Worm (Caenorhabditis elegans) whole organism, young adult: ENCODE data around the gene oig-3.

ENCODE experiments used
- C17E4.6 ChIP-seq: fragments of 200-800 bp; sonication (Bioruptor generic); IDR thresholded peaks from 2 replicates; pipeline ENCODE4 v1.3.6; 2022; ENCODE audit warnings: missing genetic modification reagents, missing genetic modification characterization, missing compliant biosample characterization
- F33H1.4 ChIP-seq: fragments of 200-800 bp; sonication (Bioruptor generic); IDR thresholded peaks from 2 replicates; pipeline ENCODE4 v1.3.6; 2022; ENCODE audit warnings: missing genetic modification reagents, missing genetic modification characterization, missing compliant biosample characterization
- F37B4.10 ChIP-seq: fragments of 200-800 bp; sonication (Bioruptor generic); IDR thresholded peaks from 2 replicates; pipeline ENCODE4 v1.3.6; 2022; ENCODE audit warnings: missing genetic modification characterization, missing compliant biosample characterization
- F39B2.1 ChIP-seq: fragments of 200-800 bp; sonication (Bioruptor generic); IDR thresholded peaks from 2 replicates; pipeline ENCODE4 v1.3.6; 2022; ENCODE audit warnings: missing genetic modification reagents, missing genetic modification characterization, missing compliant biosample characterization
- F57A8.1 ChIP-seq: fragments of 200-800 bp; sonication (Bioruptor generic); optimal IDR thresholded peaks from 2 replicates; lab custom pipeline; 2018; ENCODE audit warnings: mild to moderate bottlenecking, missing genetic modification characterization, moderate library complexity, missing compliant biosample characterization
- T07F8.4 ChIP-seq: sonication (generic microtip); optimal IDR thresholded peaks from 2 replicates; lab custom pipeline; 2016; ENCODE audit warnings: mild to moderate bottlenecking, missing genetic modification characterization, moderate library complexity, missing compliant biosample characterization
- Y79H2A.3 ChIP-seq: fragments of 200-800 bp; sonication (Bioruptor generic); conservative IDR thresholded peaks from 2 replicates; pipeline ENCODE4 v1.3.6; 2022; ENCODE audit warnings: missing genetic modification reagents, missing genetic modification characterization, missing compliant biosample characterization
- ZK185.1 ChIP-seq: sonication (generic microtip); optimal IDR thresholded peaks from 2 replicates; lab custom pipeline; 2016; ENCODE audit warnings: mild to moderate bottlenecking, missing genetic modification characterization, missing compliant biosample characterization; ENCODE audit not compliant: poor library complexity, severe bottlenecking
- aptf-3 ChIP-seq: fragments of 200-800 bp; sonication (Bioruptor generic); IDR thresholded peaks from 2 replicates; pipeline ENCODE4 v1.3.6; 2022; ENCODE audit warnings: missing genetic modification characterization, missing compliant biosample characterization
- athp-1 ChIP-seq: sonication (generic microtip); optimal IDR thresholded peaks from 2 replicates; lab custom pipeline; 2017; ENCODE audit warnings: mild to moderate bottlenecking, missing genetic modification characterization, missing compliant biosample characterization
- attf-3 ChIP-seq: fragments of 200-800 bp; sonication (Bioruptor generic); conservative IDR thresholded peaks from 2 replicates; pipeline ENCODE4 v1.3.6; 2022; ENCODE audit warnings: missing genetic modification reagents, missing genetic modification characterization, missing compliant biosample characterization
- attf-6 ChIP-seq: fragments of 200-800 bp; sonication (Bioruptor generic); IDR thresholded peaks from 2 replicates; pipeline ENCODE4 v1.3.6; 2022; ENCODE audit warnings: missing genetic modification reagents, missing genetic modification characterization, missing compliant biosample characterization
- bed-2 ChIP-seq: fragments of 200-800 bp; sonication (Bioruptor generic); IDR thresholded peaks from 2 replicates; pipeline ENCODE4 v1.3.6; 2022; ENCODE audit warnings: missing genetic modification reagents, missing genetic modification characterization, missing compliant biosample characterization
- ceh-27 ChIP-seq: fragments of 200-800 bp; sonication (Bioruptor generic); optimal IDR thresholded peaks from 2 replicates; lab custom pipeline; 2018; ENCODE audit warnings: mild to moderate bottlenecking, missing genetic modification characterization, moderate library complexity, missing compliant biosample characterization
- ceh-40 ChIP-seq: fragments of 200-800 bp; sonication (Bioruptor generic); IDR thresholded peaks from 2 replicates; pipeline ENCODE4 v1.3.6; 2022; ENCODE audit warnings: missing genetic modification characterization, missing compliant biosample characterization
- ceh-79 ChIP-seq: sonication (generic microtip); optimal IDR thresholded peaks from 2 replicates; lab custom pipeline; 2017; ENCODE audit warnings: mild to moderate bottlenecking, missing genetic modification characterization, missing compliant biosample characterization
- chd-7 ChIP-seq: sonication (generic microtip); optimal IDR thresholded peaks from 2 replicates; lab custom pipeline; 2016; ENCODE audit warnings: mild to moderate bottlenecking, missing genetic modification characterization, moderate library complexity, missing compliant biosample characterization
- die-1 ChIP-seq: sonication (generic microtip); optimal IDR thresholded peaks from 2 replicates; lab custom pipeline; 2016; ENCODE audit warnings: missing genotype, mild to moderate bottlenecking, missing genetic modification characterization, missing compliant biosample characterization
- dpl-1 ChIP-seq: fragments of 150-350 bp; optimal IDR thresholded peaks from 2 replicates; lab custom pipeline; 2014; ENCODE audit warnings: missing biosample characterization, missing genetic modification reagents, missing genetic modification characterization
- ekl-4 ChIP-seq: fragments of 200-800 bp; sonication (Bioruptor generic); IDR thresholded peaks from 2 replicates; pipeline ENCODE4 v1.3.6; 2022; ENCODE audit warnings: missing genetic modification reagents, missing genetic modification characterization, missing compliant biosample characterization
- hlh-26 ChIP-seq: fragments of 200-800 bp; sonication (Bioruptor generic); conservative IDR thresholded peaks from 2 replicates; pipeline ENCODE4 v1.3.6; 2022; ENCODE audit warnings: missing genetic modification reagents, missing genetic modification characterization, missing compliant biosample characterization
- hmg-1.2 ChIP-seq: fragments of 200-800 bp; sonication (Bioruptor generic); IDR thresholded peaks from 2 replicates; pipeline ENCODE4 v1.3.6; 2022; ENCODE audit warnings: missing genetic modification reagents, missing genetic modification characterization, missing compliant biosample characterization
- hmg-20 ChIP-seq: fragments of 200-800 bp; sonication (Bioruptor generic); IDR thresholded peaks from 2 replicates; pipeline ENCODE4 v1.3.6; 2022; ENCODE audit warnings: missing genetic modification reagents, missing genetic modification characterization, missing compliant biosample characterization
- hsf-1 ChIP-seq: fragments of 200-800 bp; sonication (Bioruptor generic); IDR thresholded peaks from 2 replicates; pipeline ENCODE4 v1.3.6; 2022; ENCODE audit warnings: missing genetic modification reagents, missing genetic modification characterization, missing compliant biosample characterization
- let-607 ChIP-seq, 2 experiments: fragments of 200-800 bp in 1 of 2; sonication (Bioruptor generic) in 1 of 2; sonication (generic microtip) in 1 of 2; optimal IDR thresholded peaks; 2 replicates each; lab custom pipeline; 2016 to 2018; ENCODE audit warnings: mild to moderate bottlenecking in 2 of 2, missing compliant biosample characterization in 2 of 2, missing genetic modification characterization in 2 of 2, moderate library complexity in 2 of 2, missing genotype in 1 of 2
- lsl-1 ChIP-seq: fragments of 200-800 bp; sonication (Bioruptor generic); optimal IDR thresholded peaks from 2 replicates; lab custom pipeline; 2018; ENCODE audit warnings: mild to moderate bottlenecking, missing genetic modification characterization, moderate library complexity, missing compliant biosample characterization
- madf-10 ChIP-seq: sonication (generic microtip); optimal IDR thresholded peaks from 2 replicates; lab custom pipeline; 2016; ENCODE audit warnings: mild to moderate bottlenecking, missing genetic modification characterization, missing compliant biosample characterization
- madf-6 ChIP-seq: fragments of 200-800 bp; sonication (Bioruptor generic); IDR thresholded peaks from 2 replicates; pipeline ENCODE4 v1.3.6; 2022; ENCODE audit warnings: missing genetic modification reagents, missing genetic modification characterization, missing compliant biosample characterization
- madf-8 ChIP-seq: fragments of 200-800 bp; sonication (Bioruptor generic); conservative IDR thresholded peaks from 2 replicates; pipeline ENCODE4 v1.3.6; 2022; ENCODE audit warnings: missing genetic modification reagents, missing genetic modification characterization, missing compliant biosample characterization
- mcd-1 ChIP-seq: fragments of 200-800 bp; sonication (Bioruptor generic); IDR thresholded peaks from 2 replicates; pipeline ENCODE4 v1.3.6; 2022; ENCODE audit warnings: missing genetic modification reagents, missing genetic modification characterization, missing compliant biosample characterization
- nfyb-1 ChIP-seq: fragments of 200-800 bp; sonication (Bioruptor generic); IDR thresholded peaks from 2 replicates; pipeline ENCODE4 v1.3.6; 2022; ENCODE audit warnings: missing genetic modification reagents, missing genetic modification characterization, missing compliant biosample characterization
- nhr-120 ChIP-seq: fragments of 200-800 bp; sonication (Bioruptor generic); IDR thresholded peaks from 2 replicates; pipeline ENCODE4 v1.3.6; 2022; ENCODE audit warnings: missing genetic modification characterization, missing compliant biosample characterization
- nhr-27 ChIP-seq: fragments of 200-800 bp; sonication (Bioruptor generic); optimal IDR thresholded peaks from 2 replicates; lab custom pipeline; 2018; ENCODE audit warnings: mild to moderate bottlenecking, missing genetic modification characterization, moderate library complexity, missing compliant biosample characterization
- nhr-90 ChIP-seq: sonication (generic microtip); optimal IDR thresholded peaks from 2 replicates; lab custom pipeline; 2016; ENCODE audit warnings: missing genotype, mild to moderate bottlenecking, missing genetic modification characterization, missing compliant biosample characterization
- rec-8 ChIP-seq, 2 experiments: sonication (generic microtip); optimal IDR thresholded peaks; 2 replicates each; lab custom pipeline; 2016; ENCODE audit warnings: mild to moderate bottlenecking in 2 of 2, missing genetic modification characterization in 2 of 2, missing genetic modification reagents in 2 of 2, missing genotype in 2 of 2, missing biosample characterization in 1 of 2, missing compliant biosample characterization in 1 of 2, moderate library complexity in 1 of 2
- repo-1 ChIP-seq: sonication (generic microtip); optimal IDR thresholded peaks from 2 replicates; lab custom pipeline; 2017; ENCODE audit warnings: mild to moderate bottlenecking, missing genetic modification characterization, missing compliant biosample characterization
- snpc-1.3 ChIP-seq: sonication (generic microtip); optimal IDR thresholded peaks from 2 replicates; lab custom pipeline; 2017; ENCODE audit warnings: missing genetic modification characterization, mild to moderate bottlenecking, missing compliant biosample characterization, antibody characterized with exemption, moderate library complexity, missing genotype, missing genetic modification reagents; ENCODE audit not compliant: insufficient read depth
- snpc-3.4 ChIP-seq: sonication (generic microtip); optimal IDR thresholded peaks from 2 replicates; lab custom pipeline; 2017; ENCODE audit warnings: missing genetic modification characterization, mild to moderate bottlenecking, missing compliant biosample characterization, antibody characterized with exemption, moderate library complexity, missing genotype, missing genetic modification reagents
- snpc-4 ChIP-seq, 5 experiments: fragments of 150-350 bp in 1 of 5; sonication (generic microtip) in 4 of 5; optimal IDR thresholded peaks; 2 replicates each; lab custom pipeline; 2014 to 2018; ENCODE audit warnings: missing genetic modification characterization in 5 of 5, missing biosample characterization in 3 of 5, antibody characterized with exemption in 2 of 5, mild to moderate bottlenecking in 2 of 5, missing compliant biosample characterization in 2 of 5, missing genotype in 2 of 5, moderate library complexity in 2 of 5, missing genetic modification reagents in 1 of 5
- somi-1 ChIP-seq: fragments of 200-800 bp; sonication (Bioruptor generic); optimal IDR thresholded peaks from 2 replicates; lab custom pipeline; 2018; ENCODE audit warnings: mild to moderate bottlenecking, missing genetic modification characterization, missing compliant biosample characterization
- ztf-18 ChIP-seq: sonication (generic microtip); optimal IDR thresholded peaks from 2 replicates; lab custom pipeline; 2016; ENCODE audit warnings: missing genotype, mild to moderate bottlenecking, missing genetic modification characterization, missing compliant biosample characterization
- ztf-26 ChIP-seq: sonication (generic microtip); optimal IDR thresholded peaks from 2 replicates; lab custom pipeline; 2017; ENCODE audit warnings: missing genetic modification characterization, missing compliant biosample characterization
- ztf-6 ChIP-seq: fragments of 200-800 bp; sonication (Bioruptor generic); IDR thresholded peaks from 2 replicates; pipeline ENCODE4 v1.3.6; 2022; ENCODE audit warnings: missing genetic modification reagents, missing genetic modification characterization, missing compliant biosample characterization

The oig-3 gene

ce11 chrV:14688097-14688912 is 41.1 kb upstream of the oig-3 start, which contains the start of gene C47E8.11 (continued):
- TF ChIP-seq snpc-1.3 (peak; percentile 82), somi-1 (GFP tag; lab: Kevin White, UChicago) (peak; percentile 26), ceh-27 (GFP tag; lab: Kevin White, UChicago) (no peak), F57A8.1 (GFP tag; lab: Kevin White, UChicago) (no peak), aptf-3 (no peak), hmg-20 (GFP tag; lab: Robert Waterston, UW) (peak; percentile 57), nhr-27 (tag; lab: Kevin White, UChicago) (no peak), T07F8.4 (tag; lab: Kevin White, UChicago) (peak; percentile 7), ztf-6 (GFP tag; lab: Robert Waterston, UW) (no peak), hsf-1 (GFP tag; lab: Robert Waterston, UW) (peak; percentile 85), ztf-18 (tag; lab: Kevin White, UChicago) (peak; percentile 43), F39B2.1 (GFP tag; lab: Robert Waterston, UW) (no peak), chd-7 (no peak), repo-1 (tag; lab: Kevin White, UChicago) (peak; percentile 80), athp-1 (tag; lab: Kevin White, UChicago) (peak; percentile 41), attf-3 (GFP tag; lab: Robert Waterston, UW) (no peak), let-607 (tag; optimal IDR thresholded peaks at IDR 0.05; lab: Kevin White, UChicago) (peak in 1 of 2 experiments; percentile 60), nfyb-1 (peak; percentile 75), hmg-1.2 (GFP tag; lab: Robert Waterston, UW) (peak; percentile 36; the same call in 1 of the 2 replicates), ceh-40 (GFP tag; lab: Robert Waterston, UW) (no peak), F37B4.10 (GFP tag; lab: Robert Waterston, UW) (no peak), snpc-3.4 (tag; lab: Kevin White, UChicago) (peak; percentile 88), mcd-1 (GFP tag; lab: Robert Waterston, UW) (peak; percentile 66), lsl-1 (GFP tag; lab: Kevin White, UChicago) (peak; percentile 52), bed-2 (GFP tag; lab: Robert Waterston, UW) (no peak), ztf-26 (tag; lab: Kevin White, UChicago) (peak; percentile 74), Y79H2A.3 (GFP tag; lab: Robert Waterston, UW) (no peak), C17E4.6 (GFP tag; lab: Robert Waterston, UW) (no peak), nhr-120 (GFP tag; lab: Robert Waterston, UW) (no peak), ceh-79 (tag; lab: Kevin White, UChicago) (peak; percentile 80), madf-10 (tag; lab: Kevin White, UChicago) (peak; percentile 60), attf-6 (GFP tag; lab: Robert Waterston, UW) (no peak; the same call in 1 of the 2 replicates), ekl-4 (GFP tag; lab: Robert Waterston, UW) (peak; percentile 77; the same call in 1 of the 2 replicates), dpl-1 (no peak)

DNA sequence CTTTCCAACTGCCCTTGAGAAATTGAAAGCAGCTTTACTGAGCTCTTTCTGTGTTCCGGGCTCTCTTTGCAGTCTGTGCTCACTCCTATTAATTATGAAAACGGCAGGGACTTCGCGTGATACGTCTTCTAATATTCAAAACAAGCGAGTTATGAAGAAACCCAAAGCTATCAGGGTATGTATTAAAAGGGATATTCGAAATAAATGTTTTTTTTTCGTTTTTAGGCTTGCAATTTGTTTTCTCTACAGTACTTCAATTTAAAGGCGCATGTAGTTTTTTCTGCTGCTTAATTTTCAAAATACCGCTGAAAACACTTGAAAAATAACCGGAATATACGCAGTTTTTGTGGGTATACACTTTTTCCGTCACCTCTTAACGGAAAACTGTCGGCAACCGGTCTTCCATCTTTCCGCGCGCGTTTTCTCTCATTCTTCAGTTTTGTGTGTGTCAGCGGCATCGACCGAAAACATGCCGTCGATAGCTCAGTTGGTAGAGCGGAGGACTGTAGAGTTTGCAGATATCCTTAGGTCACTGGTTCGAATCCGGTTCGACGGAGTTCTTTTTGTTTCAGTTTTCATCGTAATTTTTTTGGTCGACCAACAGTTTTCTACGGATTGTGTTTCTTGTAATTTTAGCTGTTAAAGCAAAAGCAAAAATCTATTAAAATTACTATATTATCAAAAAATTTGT is 40.2 kb upstream of the oig-3 start, which contains the start of gene gasr-8:
gasr-8 (plus strand) TSS at position 51 of the 691 bp plus-strand sequence.
- TF ChIP-seq madf-8 (GFP tag; lab: Robert Waterston, UW) = peak; percentile 66
- TF ChIP-seq F33H1.4 (GFP tag; lab: Robert Waterston, UW) = peak; percentile 8; the same call in 1 of the 2 replicates
- TF ChIP-seq madf-10 (tag; lab: Kevin White, UChicago) = peak; percentile 28
- TF ChIP-seq die-1 (tag; lab: Kevin White, UChicago) = peak; percentile 48
- TF ChIP-seq rec-8 (tag; optimal IDR thresholded peaks at IDR 0.05; lab: Kevin White, UChicago) = peak; percentile 1 to 50
- no peak for TF ChIP-seq snpc-4 (GFP tag; optimal IDR thresholded peaks at IDR 0.05; lab: Kevin White, UChicago)
- TF ChIP-seq snpc-4 (tag; optimal IDR thresholded peaks at IDR 0.05; lab: Kevin White, UChicago) = peak in 2 of 4 experiments; percentile 27 to 34
- peak; percentile 45 for TF ChIP-seq ZK185.1
- peak; percentile 76 for TF ChIP-seq nfyb-1
- TF ChIP-seq F37B4.10 (GFP tag; lab: Robert Waterston, UW) = no peak
- TF ChIP-seq hlh-26 (GFP tag; lab: Robert Waterston, UW) = no peak
- no peak for TF ChIP-seq attf-6 (GFP tag; lab: Robert Waterston, UW)
- TF ChIP-seq nhr-90 = peak; percentile 32
- peak; percentile 23; the same call in 1 of the 2 replicates for TF ChIP-seq ekl-4 (GFP tag; lab: Robert Waterston, UW)
- peak; percentile 23 for TF ChIP-seq ztf-18 (tag; lab: Kevin White, UChicago)
- peak; percentile 66 for TF ChIP-seq madf-6 (GFP tag; lab: Robert Waterston, UW)
- TF ChIP-seq hmg-1.2 (GFP tag; lab: Robert Waterston, UW) = peak; percentile 52
